Worm (Caenorhabditis elegans) whole organism, late embryonic: ENCODE results near the gene H08J19.1.

ENCODE experiments used
- C08G9.2 ChIP-seq: sonication (generic microtip); optimal IDR thresholded peaks from 2 replicates; lab custom pipeline; 2016; ENCODE audit warnings: mild to moderate bottlenecking, missing genetic modification characterization, moderate library complexity, missing compliant biosample characterization
- ama-1 ChIP-seq: fragments of 150-350 bp; optimal IDR thresholded peaks from 2 replicates; lab custom pipeline; 2014
- nhr-232 ChIP-seq: sonication (generic microtip); optimal IDR thresholded peaks from 2 replicates; lab custom pipeline; 2016; ENCODE audit warnings: missing genetic modification characterization, missing compliant biosample characterization
- sox-4 ChIP-seq: sonication (generic microtip); optimal IDR thresholded peaks from 2 replicates; lab custom pipeline; 2017; ENCODE audit warnings: mild to moderate bottlenecking, missing genetic modification characterization, inconsistent platforms, missing compliant biosample characterization

DNA sequence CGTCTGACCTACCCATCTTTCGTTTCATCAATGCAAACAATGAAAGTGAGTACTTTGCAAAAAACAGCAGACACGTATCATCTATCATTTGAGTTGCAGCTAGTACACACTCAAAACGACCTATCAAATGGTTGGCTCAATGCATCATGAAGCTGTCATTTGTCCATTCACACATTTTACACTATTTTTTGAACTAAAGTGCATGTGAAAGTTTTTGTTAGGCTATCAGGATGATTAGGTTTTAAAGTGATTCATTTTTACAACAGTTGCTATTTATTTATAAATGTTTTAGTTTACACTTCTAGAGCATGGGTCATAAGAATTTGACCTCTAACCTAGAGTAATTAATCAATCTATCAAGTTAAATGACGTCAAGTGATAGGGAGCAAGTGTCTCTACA is 42.8 kb upstream of the H08J19.1 start:
- TF ChIP-seq ama-1, result no peak
- no peak for TF ChIP-seq C08G9.2 (tag; lab: Kevin White, UChicago)
- TF ChIP-seq nhr-232 (tag; lab: Kevin White, UChicago), result no peak
- TF ChIP-seq sox-4 (tag; lab: Kevin White, UChicago), result no peak
